Worm (Caenorhabditis elegans): Measurements from ENCODE around the gene C17C3.24.

DNA sequence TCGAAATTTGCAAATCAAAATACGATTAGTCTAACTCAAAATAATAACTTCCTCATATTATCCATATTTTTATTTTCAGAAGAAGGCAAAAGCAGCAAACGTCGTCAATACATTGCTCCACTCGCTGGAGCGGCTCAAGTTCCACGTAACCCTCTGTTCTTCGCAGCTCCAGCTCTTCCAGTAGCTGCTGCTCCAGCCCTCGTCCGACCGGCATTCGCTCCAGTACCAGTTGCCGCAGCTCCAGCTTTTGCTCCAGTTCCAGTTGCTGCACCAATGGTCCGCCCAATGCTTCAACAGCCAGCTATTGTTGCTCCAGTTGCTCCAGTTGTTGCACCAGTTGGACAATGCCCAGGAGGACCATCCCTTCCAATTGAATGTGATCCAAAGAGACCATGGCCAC is 37.1 kb upstream of the C17C3.24 start:
- TF ChIP-seq unc-62 (GFP tag; optimal IDR thresholded peaks at IDR 0.05), result no peak
- no peak for TF ChIP-seq nhr-12 (tag; optimal IDR thresholded peaks at IDR 0.05)
- no peak for TF ChIP-seq lin-32 (GFP tag; optimal IDR thresholded peaks at IDR 0.05)
- no peak for TF ChIP-seq mep-1 (tag; optimal IDR thresholded peaks at IDR 0.05)
- no peak for TF ChIP-seq elt-3 (tag; optimal IDR thresholded peaks at IDR 0.05)
- TF ChIP-seq nhr-237 (tag; optimal IDR thresholded peaks at IDR 0.05), result no peak
- no peak for TF ChIP-seq cnd-1 (tag; optimal IDR thresholded peaks at IDR 0.05)
- TF ChIP-seq lsy-2 (tag; optimal IDR thresholded peaks at IDR 0.05), result no peak
- TF ChIP-seq sptf-1 (tag; optimal IDR thresholded peaks at IDR 0.05), result no peak
- TF ChIP-seq lin-13 (tag; optimal IDR thresholded peaks at IDR 0.05), result no peak
